Fruit fly (Drosophila melanogaster) whole organism, embryonic: ENCODE results near the gene CG18766.

ENCODE experiments used
- Atf-2 ChIP-seq: fragments of 200-800 bp; sonication (Bioruptor generic); optimal IDR thresholded peaks from 2 replicates; lab custom pipeline; 2016; ENCODE audit warnings: missing biosample characterization, missing genetic modification characterization
- CG10431 ChIP-seq: fragments of 200-800 bp; sonication (Bioruptor generic); optimal IDR thresholded peaks from 3 replicates; lab custom pipeline; 2018; ENCODE audit warnings: missing biosample characterization, mild to moderate bottlenecking, missing genetic modification characterization
- CG10462 ChIP-seq: fragments of 200-800 bp; sonication (Bioruptor generic); optimal IDR thresholded peaks from 2 replicates; lab custom pipeline; 2016; ENCODE audit warnings: missing biosample characterization, missing genetic modification characterization
- CG11398 ChIP-seq: fragments of 200-800 bp; sonication (Bioruptor generic); optimal IDR thresholded peaks from 2 replicates; lab custom pipeline; 2016; ENCODE audit warnings: missing biosample characterization, missing genetic modification characterization
- CG12744 ChIP-seq: fragments of 200-800 bp; sonication (Bioruptor generic); optimal IDR thresholded peaks from 2 replicates; lab custom pipeline; 2016; ENCODE audit warnings: missing biosample characterization, missing genetic modification characterization
- CG13287 ChIP-seq: fragments of 200-800 bp; sonication (Bioruptor generic); IDR thresholded peaks from 2 replicates; pipeline ENCODE4 v1.3.6; 2022; ENCODE audit warnings: missing biosample characterization, missing genetic modification characterization; ENCODE audit not compliant: partially characterized antibody
- CG14667 ChIP-seq: fragments of 200-800 bp; sonication (Bioruptor generic); IDR thresholded peaks from 2 replicates; pipeline ENCODE4 v1.3.6; 2022; ENCODE audit warnings: missing biosample characterization, missing genetic modification characterization
- CG15073 ChIP-seq: fragments of 200-800 bp; sonication (Bioruptor generic); optimal IDR thresholded peaks from 2 replicates; lab custom pipeline; 2016; ENCODE audit warnings: missing biosample characterization, missing genetic modification characterization
- CG18476 ChIP-seq: fragments of 200-800 bp; sonication (Bioruptor generic); optimal IDR thresholded peaks from 2 replicates; lab custom pipeline; 2016; ENCODE audit warnings: missing biosample characterization, mild to moderate bottlenecking, missing genetic modification characterization
- CG30403 ChIP-seq: fragments of 200-800 bp; sonication (Bioruptor generic); optimal IDR thresholded peaks from 3 replicates; lab custom pipeline; 2016; ENCODE audit warnings: missing biosample characterization, missing genetic modification characterization
- CG31388 ChIP-seq: fragments of 200-800 bp; sonication (Bioruptor generic); optimal IDR thresholded peaks from 2 replicates; lab custom pipeline; 2016; ENCODE audit warnings: missing biosample characterization, missing genetic modification characterization
- CG34376 ChIP-seq: fragments of 200-800 bp; sonication (Bioruptor generic); optimal IDR thresholded peaks from 2 replicates; lab custom pipeline; 2018; ENCODE audit warnings: missing biosample characterization, mild to moderate bottlenecking, missing genetic modification characterization
- CG4282 ChIP-seq: fragments of 200-800 bp; sonication (Bioruptor generic); optimal IDR thresholded peaks from 2 replicates; lab custom pipeline; 2016; ENCODE audit warnings: missing biosample characterization, missing genetic modification characterization
- CG8765 ChIP-seq: fragments of 200-800 bp; sonication (Bioruptor generic); IDR thresholded peaks from 2 replicates; pipeline ENCODE4 v1.3.6; 2022; ENCODE audit warnings: missing biosample characterization, missing genetic modification characterization
- CG8944 ChIP-seq: fragments of 200-800 bp; sonication (Bioruptor generic); optimal IDR thresholded peaks from 3 replicates; lab custom pipeline; 2016; ENCODE audit warnings: missing biosample characterization, missing genetic modification characterization
- Dek ChIP-seq: fragments of 200-800 bp; sonication (Bioruptor generic); optimal IDR thresholded peaks from 3 replicates; lab custom pipeline; 2019; ENCODE audit warnings: missing biosample characterization, mild to moderate bottlenecking, missing genetic modification characterization, moderate library complexity
- HLH4C ChIP-seq: fragments of 200-800 bp; sonication (Bioruptor generic); IDR thresholded peaks from 3 replicates; pipeline ENCODE4 v1.3.6; 2022; ENCODE audit warnings: missing biosample characterization, missing genetic modification characterization; ENCODE audit not compliant: partially characterized antibody
- Kr ChIP-seq: fragments of 200-800 bp; sonication (Bioruptor generic); optimal IDR thresholded peaks from 2 replicates; lab custom pipeline; 2017; ENCODE audit warnings: missing biosample characterization, mild to moderate bottlenecking, missing genetic modification characterization
- Lhr ChIP-seq: fragments of 200-800 bp; sonication (Bioruptor generic); optimal IDR thresholded peaks from 3 replicates; lab custom pipeline; 2017; ENCODE audit warnings: mild to moderate bottlenecking, missing biosample characterization, missing genetic modification reagents, missing genetic modification characterization
- Lim3 ChIP-seq: fragments of 200-800 bp; sonication (Bioruptor generic); IDR thresholded peaks from 2 replicates; pipeline ENCODE4 v1.3.6; 2022; ENCODE audit warnings: missing biosample characterization, missing genetic modification characterization
- Med ChIP-seq: fragments of 200-800 bp; sonication (Bioruptor generic); peaks from one replicate; lab custom pipeline; 2016; ENCODE audit warnings: missing biosample characterization, missing genetic modification characterization, mild to moderate bottlenecking, inconsistent platforms, moderate library complexity
- Nf-YA ChIP-seq: fragments of 200-800 bp; sonication (Bioruptor generic); IDR thresholded peaks from 2 replicates; pipeline ENCODE4 v1.3.6; 2022; ENCODE audit warnings: missing biosample characterization, missing genetic modification characterization
- Nf-YB ChIP-seq: fragments of 200-800 bp; sonication (Bioruptor generic); optimal IDR thresholded peaks from 3 replicates; lab custom pipeline; 2019; ENCODE audit warnings: missing biosample characterization, mild to moderate bottlenecking, missing genetic modification characterization, moderate library complexity
- Ptx1 ChIP-seq: fragments of 200-800 bp; sonication (Bioruptor generic); IDR thresholded peaks from 2 replicates; pipeline ENCODE4 v1.3.6; 2022; ENCODE audit warnings: missing biosample characterization, missing genetic modification characterization
- Six4 ChIP-seq: fragments of 200-800 bp; sonication (Bioruptor generic); optimal IDR thresholded peaks from 2 replicates; lab custom pipeline; 2016; ENCODE audit warnings: missing biosample characterization, missing genetic modification characterization
- Sox100B ChIP-seq: fragments of 200-800 bp; sonication (Bioruptor generic); optimal IDR thresholded peaks from 3 replicates; lab custom pipeline; 2018; ENCODE audit warnings: missing biosample characterization, mild to moderate bottlenecking, missing genetic modification characterization
- TFAM ChIP-seq: fragments of 200-800 bp; sonication (Bioruptor generic); optimal IDR thresholded peaks from 2 replicates; lab custom pipeline; 2017; ENCODE audit warnings: missing biosample characterization, missing genetic modification characterization, inconsistent platforms
- Tbp ChIP-seq: fragments of >200 bp; optimal IDR thresholded peaks from 2 replicates; lab custom pipeline; 2018; ENCODE audit warnings: missing biosample characterization, missing genetic modification characterization
- amos ChIP-seq: fragments of 200-800 bp; sonication (Bioruptor generic); IDR thresholded peaks from 2 replicates; pipeline ENCODE4 v1.3.6; 2022; ENCODE audit warnings: missing biosample characterization, missing genetic modification characterization; ENCODE audit not compliant: partially characterized antibody
- bcd ChIP-seq: fragments of 200-800 bp; sonication (Bioruptor generic); optimal IDR thresholded peaks from 2 replicates; lab custom pipeline; 2017; ENCODE audit warnings: missing biosample characterization, mild to moderate bottlenecking, missing genetic modification characterization
- bsh ChIP-seq, 2 experiments: fragments of 200-800 bp; sonication (Bioruptor generic); optimal IDR thresholded peaks; 2 replicates each; lab custom pipeline; 2017 to 2018; ENCODE audit warnings: mild to moderate bottlenecking in 2 of 2, missing biosample characterization in 2 of 2, missing genetic modification characterization in 2 of 2, moderate library complexity in 1 of 2
- corto ChIP-seq: fragments of 200-800 bp; sonication (Bioruptor generic); optimal IDR thresholded peaks from 2 replicates; lab custom pipeline; 2016; ENCODE audit warnings: missing biosample characterization, mild to moderate bottlenecking, missing genetic modification characterization, moderate library complexity
- dati ChIP-seq: fragments of 200-800 bp; sonication (Bioruptor generic); IDR thresholded peaks from 2 replicates; pipeline ENCODE4 v1.3.6; 2022; ENCODE audit warnings: missing biosample characterization, missing genetic modification characterization
- disco-r ChIP-seq: fragments of 200-800 bp; sonication (Bioruptor generic); optimal IDR thresholded peaks from 2 replicates; lab custom pipeline; 2016; ENCODE audit warnings: missing biosample characterization, missing genetic modification characterization
- ftz-f1 ChIP-seq: fragments of 200-800 bp; sonication (Bioruptor generic); optimal IDR thresholded peaks from 2 replicates; lab custom pipeline; 2016; ENCODE audit warnings: missing biosample characterization, missing genetic modification characterization
- gfzf ChIP-seq: fragments of 200-800 bp; sonication (Bioruptor generic); optimal IDR thresholded peaks from 2 replicates; lab custom pipeline; 2016; ENCODE audit warnings: missing biosample characterization, mild to moderate bottlenecking, missing genetic modification characterization, moderate library complexity
- jing ChIP-seq: fragments of 200-800 bp; sonication (Bioruptor generic); optimal IDR thresholded peaks from 2 replicates; lab custom pipeline; 2018; ENCODE audit warnings: missing biosample characterization, mild to moderate bottlenecking, missing genetic modification characterization
- lab ChIP-seq: fragments of 200-800 bp; sonication (Bioruptor generic); optimal IDR thresholded peaks from 3 replicates; lab custom pipeline; 2017; ENCODE audit warnings: missing biosample characterization, missing genetic modification characterization, mild to moderate bottlenecking, moderate library complexity, missing genetic modification reagents
- lilli ChIP-seq: fragments of 200-800 bp; sonication (Bioruptor generic); optimal IDR thresholded peaks from 3 replicates; lab custom pipeline; 2016; ENCODE audit warnings: missing biosample characterization, missing genetic modification characterization
- lov ChIP-seq, 2 experiments: fragments of 200-800 bp in 1 of 2; fragments of >200 bp in 1 of 2; sonication (Bioruptor generic) in 1 of 2; IDR thresholded peaks in 1 of 2; optimal IDR thresholded peaks in 1 of 2; 2 replicates in 1 of 2; 3 replicates in 1 of 2; pipeline versions ENCODE4 v1.3.6 to Lab custom; 2017 to 2022; ENCODE audit warnings: missing biosample characterization in 1 of 2, missing genetic modification characterization in 1 of 2
- pb ChIP-seq: fragments of 200-800 bp; sonication (Bioruptor generic); optimal IDR thresholded peaks from 3 replicates; lab custom pipeline; 2016; ENCODE audit warnings: missing biosample characterization, missing genetic modification characterization
- pros ChIP-seq: fragments of 200-800 bp; sonication (Bioruptor generic); optimal IDR thresholded peaks from 3 replicates; lab custom pipeline; 2019; ENCODE audit warnings: missing biosample characterization, mild to moderate bottlenecking, missing genetic modification characterization, moderate library complexity
- ranshi ChIP-seq: fragments of 200-800 bp; sonication (Bioruptor generic); IDR thresholded peaks from 2 replicates; pipeline ENCODE4 v1.3.6; 2022; ENCODE audit warnings: missing biosample characterization, missing genetic modification characterization
- sens ChIP-seq: fragments of 200-800 bp; sonication (Bioruptor generic); peaks from one replicate; lab custom pipeline; 2016; ENCODE audit warnings: missing biosample characterization, missing genetic modification characterization
- sisA ChIP-seq: fragments of 200-800 bp; sonication (Bioruptor generic); IDR thresholded peaks from 2 replicates; pipeline ENCODE4 v1.3.6; 2022; ENCODE audit warnings: missing biosample characterization, missing genetic modification characterization
- sr ChIP-seq: fragments of 200-800 bp; sonication (Bioruptor generic); IDR thresholded peaks from 3 replicates; pipeline ENCODE4 v1.3.6; 2022; ENCODE audit warnings: missing biosample characterization, missing genetic modification characterization
- tgo ChIP-seq: fragments of 200-800 bp; sonication (Bioruptor generic); IDR thresholded peaks from 3 replicates; pipeline ENCODE4 v1.3.6; 2022; ENCODE audit warnings: missing biosample characterization, missing genetic modification characterization
- trh ChIP-seq: fragments of 200-800 bp; sonication (Bioruptor generic); optimal IDR thresholded peaks from 2 replicates; lab custom pipeline; 2016; ENCODE audit warnings: missing biosample characterization, missing genetic modification characterization
- zen ChIP-seq: fragments of 200-800 bp; sonication (Bioruptor generic); optimal IDR thresholded peaks from 3 replicates; lab custom pipeline; 2018; ENCODE audit warnings: missing biosample characterization, mild to moderate bottlenecking, missing genetic modification characterization, moderate library complexity

The CG18766 gene

dm6 chr3R:27274533-27275447 lies 29.7 kb upstream of the CG18766 start, which contains the start of gene CG5938 (continued):
- TF ChIP-seq CG4282 (GFP tag; lab: Kevin White, UChicago) (no peak), CG10431 (GFP tag; lab: Kevin White, UChicago) (peak; percentile 57), Dek (tag; lab: Kevin White, UChicago) (peak; percentile 22), jing (GFP tag; lab: Kevin White, UChicago) (no peak), pb (no peak), Med (GFP tag; lab: Kevin White, UChicago) (peak; percentile 78), CG34376 (peak; percentile 8), Sox100B (GFP tag; lab: Kevin White, UChicago) (peak; percentile 19), gfzf (GFP tag; lab: Kevin White, UChicago) (no peak), Ptx1 (GFP tag; lab: Robert Waterston, UW) (no peak), dati (GFP tag; lab: Robert Waterston, UW) (no peak), amos (GFP tag; lab: Robert Waterston, UW) (no peak), Nf-YB (GFP tag; lab: Kevin White, UChicago) (no peak), HLH4C (no peak), Kr (GFP tag; lab: Kevin White, UChicago) (no peak), CG11398 (GFP tag; lab: Kevin White, UChicago) (no peak), CG30403 (GFP tag; lab: Kevin White, UChicago) (peak; percentile 43), bcd (peak; percentile 7), lov (optimal IDR thresholded peaks at IDR 0.05; lab: Kevin White, UChicago) (no peak), lov (GFP tag; IDR thresholded peaks at IDR 0.05; lab: Robert Waterston, UW) (no peak), CG12744 (GFP tag; lab: Kevin White, UChicago) (no peak), trh (GFP tag; lab: Kevin White, UChicago) (no peak), lab (GFP tag; lab: Kevin White, UChicago) (peak; percentile 46), lilli (GFP tag; lab: Kevin White, UChicago) (peak; percentile 27), CG8944 (GFP tag; lab: Kevin White, UChicago) (no peak), tgo (GFP tag; lab: Robert Waterston, UW) (peak; percentile 20; the same call in 1 of the 3 replicates), CG14667 (GFP tag; lab: Robert Waterston, UW) (no peak), sr (GFP tag; lab: Robert Waterston, UW) (peak; percentile 85), CG8765 (no peak), ranshi (no peak), sens (no peak), Lhr (GFP tag; lab: Kevin White, UChicago) (no peak), TFAM (GFP tag; lab: Kevin White, UChicago) (no peak), pros (GFP tag; lab: Kevin White, UChicago) (no peak), disco-r (GFP tag; lab: Kevin White, UChicago) (no peak), bsh (GFP tag; optimal IDR thresholded peaks at IDR 0.05; lab: Kevin White, UChicago) (peak in 1 of 2 experiments; percentile 23), CG15073 (GFP tag; lab: Kevin White, UChicago) (no peak), CG10462 (GFP tag; lab: Kevin White, UChicago) (no peak), CG18476 (peak; percentile 19), Atf-2 (no peak), CG13287 (GFP tag; lab: Robert Waterston, UW) (peak; percentile 35; the same call in 1 of the 2 replicates), Nf-YA (GFP tag; lab: Robert Waterston, UW) (no peak), Lim3 (GFP tag; lab: Robert Waterston, UW) (no peak), zen (tag; lab: Kevin White, UChicago) (peak; percentile 34), corto (no peak), Six4 (GFP tag; lab: Kevin White, UChicago) (no peak), ftz-f1 (GFP tag; lab: Kevin White, UChicago) (no peak), sisA (no peak), CG31388 (GFP tag; lab: Kevin White, UChicago) (no peak), Tbp (GFP tag; lab: Kevin White, UChicago) (no peak)
